Fruit fly (Drosophila melanogaster) whole organism, prepupa: ENCODE results near the gene erm.

ENCODE experiments used
- Lpt ChIP-seq: fragments of 200-800 bp; sonication (Bioruptor generic); optimal IDR thresholded peaks from 3 replicates; lab custom pipeline; 2016; ENCODE audit warnings: missing biosample characterization, missing genetic modification characterization
- Sox102F ChIP-seq: fragments of 200-800 bp; sonication (Bioruptor generic); optimal IDR thresholded peaks from 2 replicates; lab custom pipeline; 2016; ENCODE audit warnings: missing biosample characterization, mild to moderate bottlenecking, missing genetic modification characterization
- lz ChIP-seq: fragments of 200-800 bp; sonication (Bioruptor generic); optimal IDR thresholded peaks from 3 replicates; lab custom pipeline; 2016; ENCODE audit warnings: missing biosample characterization, missing genetic modification characterization

dm6 chr2L:1988192-1988561, 18.0 kb upstream of the erm start, which contains the start of gene Npc2a:
- no peak for TF ChIP-seq lz (GFP tag; lab: Kevin White, UChicago)
- TF ChIP-seq Lpt: no peak
- no peak for TF ChIP-seq Sox102F (GFP tag; lab: Kevin White, UChicago)
